Fruit fly (Drosophila melanogaster) whole organism, embryonic: ENCODE measurements around the gene Scox.

Experiments used
- Atf-2 ChIP-seq: fragments of 200-800 bp; sonication (Bioruptor generic); optimal IDR thresholded peaks from 2 replicates; lab custom pipeline; 2016; ENCODE audit warnings: missing biosample characterization, missing genetic modification characterization
- Awh ChIP-seq: fragments of 200-800 bp; sonication (Bioruptor generic); IDR thresholded peaks from 2 replicates; pipeline ENCODE4, ENCODE4 v1.3.6; 2022; ENCODE audit warnings: missing biosample characterization, missing genetic modification characterization
- BEAF-32 ChIP-seq: fragments of 200-800 bp; sonication (Bioruptor generic); optimal IDR thresholded peaks from 3 replicates; lab custom pipeline; 2017; ENCODE audit warnings: missing biosample characterization, missing genetic modification characterization, mild to moderate bottlenecking, moderate library complexity, missing genetic modification reagents
- CG11093 ChIP-seq: fragments of 200-800 bp; sonication (Bioruptor generic); IDR thresholded peaks from 3 replicates; pipeline ENCODE4 v1.3.6; 2022; ENCODE audit warnings: missing biosample characterization, missing genetic modification characterization
- CG13287 ChIP-seq: fragments of 200-800 bp; sonication (Bioruptor generic); IDR thresholded peaks from 2 replicates; pipeline ENCODE4 v1.3.6; 2022; ENCODE audit warnings: missing biosample characterization, missing genetic modification characterization; ENCODE audit not compliant: partially characterized antibody
- CG13624 ChIP-seq: fragments of 200-800 bp; sonication (Bioruptor generic); optimal IDR thresholded peaks from 2 replicates; lab custom pipeline; 2016; ENCODE audit warnings: missing biosample characterization, missing genetic modification characterization
- CG13775 ChIP-seq: fragments of 200-800 bp; sonication (Bioruptor generic); optimal IDR thresholded peaks from 3 replicates; lab custom pipeline; 2017; ENCODE audit warnings: missing biosample characterization, mild to moderate bottlenecking, missing genetic modification characterization
- CG13894 ChIP-seq: fragments of 200-800 bp; sonication (Bioruptor generic); optimal IDR thresholded peaks from 3 replicates; lab custom pipeline; 2018; ENCODE audit warnings: missing biosample characterization, mild to moderate bottlenecking, missing genetic modification characterization, moderate library complexity
- CG14667 ChIP-seq: fragments of 200-800 bp; sonication (Bioruptor generic); IDR thresholded peaks from 2 replicates; pipeline ENCODE4 v1.3.6; 2022; ENCODE audit warnings: missing biosample characterization, missing genetic modification characterization
- CG15479 ChIP-seq: fragments of 200-800 bp; sonication (Bioruptor generic); optimal IDR thresholded peaks from 3 replicates; lab custom pipeline; 2019; ENCODE audit warnings: missing biosample characterization, mild to moderate bottlenecking, missing genetic modification characterization, moderate library complexity
- CG1647 ChIP-seq: fragments of 200-800 bp; sonication (Bioruptor generic); optimal IDR thresholded peaks from 3 replicates; lab custom pipeline; 2016; ENCODE audit warnings: missing biosample characterization, missing genetic modification characterization
- CG1832 ChIP-seq: fragments of 200-800 bp; sonication (Bioruptor generic); optimal IDR thresholded peaks from 2 replicates; lab custom pipeline; 2017; ENCODE audit warnings: missing biosample characterization, mild to moderate bottlenecking, missing genetic modification characterization, inconsistent platforms
- CG2199 ChIP-seq: fragments of 200-800 bp; sonication (Bioruptor generic); IDR thresholded peaks from 3 replicates; pipeline ENCODE4 v1.3.6; 2022; ENCODE audit warnings: missing biosample characterization, missing genetic modification characterization
- CG30431 ChIP-seq: fragments of 200-800 bp; sonication (Bioruptor generic); optimal IDR thresholded peaks from 2 replicates; lab custom pipeline; 2017; ENCODE audit warnings: missing biosample characterization, missing genetic modification characterization
- CG3163 ChIP-seq: fragments of 200-800 bp; sonication (Bioruptor generic); optimal IDR thresholded peaks from 3 replicates; lab custom pipeline; 2016; ENCODE audit warnings: missing biosample characterization, missing genetic modification characterization
- CG5180 ChIP-seq: fragments of 200-800 bp; sonication (Bioruptor generic); optimal IDR thresholded peaks from 3 replicates; lab custom pipeline; 2017; ENCODE audit warnings: missing biosample characterization, missing genetic modification characterization, mild to moderate bottlenecking, moderate library complexity, missing genetic modification reagents
- CG7556 ChIP-seq: fragments of 200-800 bp; sonication (Bioruptor generic); optimal IDR thresholded peaks from 2 replicates; lab custom pipeline; 2017; ENCODE audit warnings: missing biosample characterization, mild to moderate bottlenecking, missing genetic modification characterization
- CG9932 ChIP-seq: fragments of 200-800 bp; sonication (Bioruptor generic); IDR thresholded peaks from 2 replicates; pipeline ENCODE4 v1.3.6; 2022; ENCODE audit warnings: missing biosample characterization, missing genetic modification characterization
- CHES-1-like ChIP-seq: fragments of 200-800 bp; sonication (Bioruptor generic); optimal IDR thresholded peaks from 2 replicates; lab custom pipeline; 2016; ENCODE audit warnings: missing biosample characterization, missing genetic modification characterization
- CoRest ChIP-seq: fragments of 200-800 bp; sonication (Bioruptor generic); optimal IDR thresholded peaks from 3 replicates; lab custom pipeline; 2018; ENCODE audit warnings: missing biosample characterization, mild to moderate bottlenecking, missing genetic modification characterization, moderate library complexity
- Dfd ChIP-seq, 2 experiments: fragments of >200 bp; optimal IDR thresholded peaks; 2 replicates each; lab custom pipeline; 2017; ENCODE audit warnings: missing biosample characterization in 2 of 2, missing genetic modification characterization in 2 of 2
- Dll ChIP-seq: fragments of 200-800 bp; sonication (Bioruptor generic); IDR thresholded peaks from 4 replicates; pipeline ENCODE4 v1.3.6; 2022; ENCODE audit warnings: missing biosample characterization, missing genetic modification characterization; ENCODE audit not compliant: partially characterized antibody
- Doc3 ChIP-seq: fragments of 200-800 bp; sonication (Bioruptor generic); IDR thresholded peaks from 3 replicates; pipeline ENCODE4 v1.3.6; 2022; ENCODE audit warnings: missing biosample characterization, missing genetic modification characterization; ENCODE audit not compliant: partially characterized antibody
- E2f2 ChIP-seq: fragments of 200-800 bp; sonication (Bioruptor generic); IDR thresholded peaks from 2 replicates; pipeline ENCODE4 v1.3.6; 2022; ENCODE audit warnings: missing biosample characterization, missing genetic modification characterization
- Fer1 ChIP-seq: fragments of 200-800 bp; sonication (Bioruptor generic); optimal IDR thresholded peaks from 2 replicates; lab custom pipeline; 2017; ENCODE audit warnings: missing biosample characterization, mild to moderate bottlenecking, missing genetic modification characterization
- HHEX ChIP-seq: fragments of 200-800 bp; sonication (Bioruptor generic); optimal IDR thresholded peaks from 3 replicates; lab custom pipeline; 2017; ENCODE audit warnings: missing biosample characterization, mild to moderate bottlenecking, missing genetic modification characterization, missing genetic modification reagents
- HLHmδ ChIP-seq: fragments of 200-800 bp; sonication (Bioruptor generic); optimal IDR thresholded peaks from 2 replicates; lab custom pipeline; 2018; ENCODE audit warnings: missing biosample characterization, mild to moderate bottlenecking, missing genetic modification characterization, moderate library complexity
- Hmx ChIP-seq: fragments of 200-800 bp; sonication (Bioruptor generic); optimal IDR thresholded peaks from 2 replicates; lab custom pipeline; 2016; ENCODE audit warnings: missing biosample characterization, missing genetic modification characterization
- MBD-R2 ChIP-seq: fragments of 200-800 bp; sonication (Bioruptor generic); IDR thresholded peaks from 2 replicates; pipeline ENCODE4 v1.3.6; 2022; ENCODE audit warnings: missing biosample characterization, missing genetic modification characterization
- MTF-1 ChIP-seq: fragments of 200-800 bp; sonication (Bioruptor generic); optimal IDR thresholded peaks from 2 replicates; lab custom pipeline; 2018; ENCODE audit warnings: missing biosample characterization, mild to moderate bottlenecking, missing genetic modification characterization, borderline replicate concordance
- Mrtf ChIP-seq: fragments of 200-800 bp; sonication (Bioruptor generic); IDR thresholded peaks from 3 replicates; pipeline ENCODE4 v1.3.6; 2022; ENCODE audit warnings: missing biosample characterization, missing genetic modification characterization
- NC2β ChIP-seq: fragments of 200-800 bp; sonication (Bioruptor generic); optimal IDR thresholded peaks from 2 replicates; lab custom pipeline; 2016; ENCODE audit warnings: missing biosample characterization, missing genetic modification characterization
- Side ChIP-seq: fragments of 200-800 bp; sonication (Bioruptor generic); optimal IDR thresholded peaks from 2 replicates; lab custom pipeline; 2016; ENCODE audit warnings: missing biosample characterization, missing genetic modification characterization
- Usf ChIP-seq: fragments of 200-800 bp; sonication (Bioruptor generic); optimal IDR thresholded peaks from 2 replicates; lab custom pipeline; 2017; ENCODE audit warnings: missing genotype, missing biosample characterization, missing genetic modification characterization
- Xrp1 ChIP-seq: fragments of 200-800 bp; sonication (Bioruptor generic); IDR thresholded peaks from 2 replicates; pipeline ENCODE4 v1.3.6; 2022; ENCODE audit warnings: missing biosample characterization, missing genetic modification characterization
- br ChIP-seq: fragments of >200 bp; optimal IDR thresholded peaks from 2 replicates; lab custom pipeline; 2017
- danr ChIP-seq: fragments of 200-800 bp; sonication (Bioruptor generic); IDR thresholded peaks from 2 replicates; pipeline ENCODE4 v1.3.6; 2022; ENCODE audit warnings: missing biosample characterization, missing genetic modification characterization
- esg ChIP-seq: fragments of 200-800 bp; sonication (Bioruptor generic); conservative IDR thresholded peaks from 2 replicates; pipeline ENCODE4 v1.3.6; 2022; ENCODE audit warnings: missing biosample characterization, missing genetic modification characterization
- ewg ChIP-seq: fragments of 200-800 bp; sonication (Bioruptor generic); optimal IDR thresholded peaks from 3 replicates; lab custom pipeline; 2017; ENCODE audit warnings: mild to moderate bottlenecking, missing biosample characterization, missing genetic modification reagents, missing genetic modification characterization
- jigr1 ChIP-seq: fragments of 200-800 bp; sonication (Bioruptor generic); IDR thresholded peaks from 3 replicates; pipeline ENCODE4 v1.3.6; 2022; ENCODE audit warnings: missing biosample characterization, missing genetic modification characterization
- lilli ChIP-seq: fragments of 200-800 bp; sonication (Bioruptor generic); optimal IDR thresholded peaks from 3 replicates; lab custom pipeline; 2016; ENCODE audit warnings: missing biosample characterization, missing genetic modification characterization
- odd ChIP-seq: fragments of 200-800 bp; sonication (Bioruptor generic); optimal IDR thresholded peaks from 2 replicates; lab custom pipeline; 2017; ENCODE audit warnings: missing biosample characterization, mild to moderate bottlenecking, missing genetic modification characterization
- salm ChIP-seq: fragments of 200-800 bp; sonication (Bioruptor generic); optimal IDR thresholded peaks from 2 replicates; lab custom pipeline; 2018; ENCODE audit warnings: missing biosample characterization, mild to moderate bottlenecking, missing genetic modification characterization
- sd ChIP-seq: fragments of 200-800 bp; sonication (Bioruptor generic); optimal IDR thresholded peaks from 3 replicates; lab custom pipeline; 2018; ENCODE audit warnings: missing biosample characterization, mild to moderate bottlenecking, missing genetic modification characterization, moderate library complexity
- seq ChIP-seq: fragments of 200-800 bp; sonication (Bioruptor generic); IDR thresholded peaks from 2 replicates; pipeline ENCODE4 v1.3.6; 2022; ENCODE audit warnings: missing biosample characterization, missing genetic modification characterization
- sim ChIP-seq: fragments of 200-800 bp; sonication (Bioruptor generic); IDR thresholded peaks from 2 replicates; pipeline ENCODE4 v1.3.6; 2022; ENCODE audit warnings: missing biosample characterization, missing genetic modification characterization
- sisA ChIP-seq: fragments of 200-800 bp; sonication (Bioruptor generic); IDR thresholded peaks from 2 replicates; pipeline ENCODE4 v1.3.6; 2022; ENCODE audit warnings: missing biosample characterization, missing genetic modification characterization
- ssp ChIP-seq: fragments of 200-800 bp; sonication (Bioruptor generic); IDR thresholded peaks from 2 replicates; pipeline ENCODE4 v1.3.6; 2022; ENCODE audit warnings: missing biosample characterization, missing genetic modification characterization
- trh ChIP-seq: fragments of 200-800 bp; sonication (Bioruptor generic); optimal IDR thresholded peaks from 2 replicates; lab custom pipeline; 2016; ENCODE audit warnings: missing biosample characterization, missing genetic modification characterization
- vfl ChIP-seq: fragments of 200-800 bp; sonication (Bioruptor generic); optimal IDR thresholded peaks from 2 replicates; lab custom pipeline; 2016; ENCODE audit warnings: missing biosample characterization, missing genetic modification characterization
- z ChIP-seq: fragments of 200-800 bp; sonication (Bioruptor generic); IDR thresholded peaks from 3 replicates; pipeline ENCODE4 v1.3.6; 2022; ENCODE audit warnings: missing biosample characterization, missing genetic modification characterization

Scox gene

dm6 chr2L:5000287-5000871, 31.6 kb upstream of the Scox start:
- peak; percentile 92 for TF ChIP-seq Xrp1
- peak; percentile 86 for TF ChIP-seq lilli (GFP tag; lab: Kevin White, UChicago)
- peak; percentile 76 for TF ChIP-seq CG11093
- TF ChIP-seq trh (GFP tag; lab: Kevin White, UChicago) = no peak
- TF ChIP-seq Doc3 (GFP tag; lab: Robert Waterston, UW) = no peak
- TF ChIP-seq CG1647 (GFP tag; lab: Kevin White, UChicago) = peak; percentile 61
- TF ChIP-seq CHES-1-like (GFP tag; lab: Kevin White, UChicago) = peak; percentile 58
- peak; percentile 35 for TF ChIP-seq ssp
- TF ChIP-seq NC2β (GFP tag; lab: Kevin White, UChicago) = peak; percentile 86
- peak; percentile 86 for TF ChIP-seq CG30431 (GFP tag; lab: Kevin White, UChicago)
- no peak for TF ChIP-seq br (lab: Kevin White, UChicago)
- TF ChIP-seq Dfd (GFP tag; optimal IDR thresholded peaks at IDR 0.05; lab: Kevin White, UChicago) = no peak
- TF ChIP-seq sd = peak; percentile 53
- peak; percentile 76 for TF ChIP-seq danr
- TF ChIP-seq CoRest = peak; percentile 88
- TF ChIP-seq Awh (GFP tag; lab: Robert Waterston, UW) = peak; percentile 84
- peak; percentile 64 for TF ChIP-seq Usf (GFP tag; lab: Kevin White, UChicago)
- TF ChIP-seq ewg (GFP tag; lab: Kevin White, UChicago) = peak; percentile 54
- peak; percentile 51 for TF ChIP-seq CG15479 (GFP tag; lab: Kevin White, UChicago)
- TF ChIP-seq Fer1 = peak; percentile 86
- peak; percentile 63 for TF ChIP-seq salm
- no peak for TF ChIP-seq BEAF-32 (GFP tag; lab: Kevin White, UChicago)
- peak; percentile 67 for TF ChIP-seq CG13894 (tag; lab: Kevin White, UChicago)
- peak; percentile 66 for TF ChIP-seq Atf-2 (GFP tag; lab: Kevin White, UChicago)
- peak; percentile 63 for TF ChIP-seq E2f2 (GFP tag; lab: Robert Waterston, UW)
- TF ChIP-seq CG13624 (GFP tag; lab: Kevin White, UChicago) = peak; percentile 57
- peak; percentile 72 for TF ChIP-seq CG5180 (GFP tag; lab: Kevin White, UChicago)
- peak; percentile 92 for TF ChIP-seq CG7556 (GFP tag; lab: Kevin White, UChicago)
- no peak for TF ChIP-seq z (GFP tag; lab: Robert Waterston, UW)
- peak; percentile 69 for TF ChIP-seq Hmx (GFP tag; lab: Kevin White, UChicago)
- TF ChIP-seq esg = peak; percentile 76
- TF ChIP-seq Dll (GFP tag; lab: Robert Waterston, UW) = no peak
- peak; percentile 33; the same call in 1 of the 2 replicates for TF ChIP-seq MBD-R2 (GFP tag; lab: Robert Waterston, UW)
- peak; percentile 85 for TF ChIP-seq odd
- no peak for TF ChIP-seq jigr1 (GFP tag; lab: Robert Waterston, UW)
- no peak for TF ChIP-seq CG13287 (GFP tag; lab: Robert Waterston, UW)
- peak; percentile 74; the same call in 2 of the 3 replicates for TF ChIP-seq Mrtf (GFP tag; lab: Robert Waterston, UW)
- peak; percentile 28 for TF ChIP-seq MTF-1 (GFP tag; lab: Kevin White, UChicago)
- TF ChIP-seq HHEX = peak; percentile 85
- TF ChIP-seq CG1832 (GFP tag; lab: Kevin White, UChicago) = no peak
- TF ChIP-seq CG3163 (GFP tag; lab: Kevin White, UChicago) = no peak
- TF ChIP-seq CG13775 (GFP tag; lab: Kevin White, UChicago) = peak; percentile 80
- peak; percentile 60 for TF ChIP-seq CG14667 (GFP tag; lab: Robert Waterston, UW)
- peak; percentile 50; the same call in 1 of the 2 replicates for TF ChIP-seq sim
- TF ChIP-seq CG2199 (GFP tag; lab: Robert Waterston, UW) = peak; percentile 7; the same call in 1 of the 3 replicates
- TF ChIP-seq Side = peak; percentile 81
- TF ChIP-seq sisA (GFP tag; lab: Robert Waterston, UW) = peak; percentile 82
- TF ChIP-seq HLHmδ (GFP tag; lab: Kevin White, UChicago) = no peak
- peak; percentile 87 for TF ChIP-seq vfl (GFP tag; lab: Kevin White, UChicago)
- peak; percentile 78 for TF ChIP-seq seq (GFP tag; lab: Robert Waterston, UW)
- peak; percentile 78 for TF ChIP-seq CG9932 (GFP tag; lab: Robert Waterston, UW)
